Fruit fly (Drosophila melanogaster): ENCODE measurements around the gene mthl6.

dm6 chr3L:7510414-7511384 lies 24.9 kb downstream of the mthl6 start, which contains the start of gene CG7546:
- no peak for TF ChIP-seq insv (optimal IDR thresholded peaks at IDR 0.05)
- TF ChIP-seq h (optimal IDR thresholded peaks at IDR 0.05), result no peak
- no peak for TF ChIP-seq ttk (optimal IDR thresholded peaks at IDR 0.05)
- TF ChIP-seq Sin3A (optimal IDR thresholded peaks at IDR 0.05), result no peak
